Worm (Caenorhabditis elegans) whole organism, midembryonic: ENCODE data around the gene dnc-4.

Experiments used
- T22C8.4 ChIP-seq: fragments of 200-800 bp; sonication (Bioruptor generic); IDR thresholded peaks from 2 replicates; pipeline ENCODE4 v1.3.6; 2022; ENCODE audit warnings: missing genetic modification characterization, missing compliant biosample characterization
- ztf-29 ChIP-seq: fragments of 200-800 bp; sonication (Bioruptor generic); IDR thresholded peaks from 2 replicates; pipeline ENCODE4 v1.3.6; 2022; ENCODE audit warnings: missing genetic modification reagents, missing genetic modification characterization, missing compliant biosample characterization

ce11 chrIV:8067745-8068144 lies 48.1 kb upstream of the dnc-4 start:
- TF ChIP-seq T22C8.4 (GFP tag; lab: Robert Waterston, UW) (no peak), ztf-29 (no peak)
